Worm (Caenorhabditis elegans) whole organism, L1 larva: ENCODE measurements around the gene F10G2.4.

Experiments used
- ces-1 ChIP-seq: fragments of 150-350 bp; optimal IDR thresholded peaks from 2 replicates; lab custom pipeline; 2014; ENCODE audit warnings: missing biosample characterization, missing genetic modification reagents, missing genetic modification characterization
- efl-1 ChIP-seq, 4 experiments: fragments of 150-350 bp; optimal IDR thresholded peaks in 3 of 4; peaks in 1 of 4; 1 replicate in 1 of 4; 2 replicates in 3 of 4; lab custom pipeline; 2014; ENCODE audit warnings: missing biosample characterization in 2 of 4, missing genetic modification characterization in 2 of 4, missing genetic modification reagents in 2 of 4
- isw-1 ChIP-seq: fragments of 200-800 bp; sonication (Bioruptor generic); IDR thresholded peaks from 2 replicates; pipeline ENCODE4 v1.3.6; 2022; ENCODE audit warnings: missing genetic modification characterization, missing compliant biosample characterization
- unc-130 ChIP-seq: fragments of 150-350 bp; optimal IDR thresholded peaks from 2 replicates; lab custom pipeline; 2017; ENCODE audit warnings: missing biosample characterization, missing genetic modification characterization, inconsistent platforms

ce11 chrV:7326928-7327327 is at the start of gene F10G2.4:
- TF ChIP-seq unc-130 (tag; lab: Kevin White, UChicago) = no peak
- no peak for TF ChIP-seq ces-1 (GFP tag; lab: Kevin White, UChicago)
- no peak for TF ChIP-seq isw-1 (GFP tag; lab: Robert Waterston, UW)
- no peak for TF ChIP-seq efl-1 (optimal IDR thresholded peaks at IDR 0.05; lab: Kevin White, UChicago)
- no peak for TF ChIP-seq efl-1 (GFP tag; optimal IDR thresholded peaks at IDR 0.05 in 1 of 2; lab: Kevin White, UChicago)
